Worm (Caenorhabditis elegans): ENCODE data around the gene srsx-6.

DNA sequence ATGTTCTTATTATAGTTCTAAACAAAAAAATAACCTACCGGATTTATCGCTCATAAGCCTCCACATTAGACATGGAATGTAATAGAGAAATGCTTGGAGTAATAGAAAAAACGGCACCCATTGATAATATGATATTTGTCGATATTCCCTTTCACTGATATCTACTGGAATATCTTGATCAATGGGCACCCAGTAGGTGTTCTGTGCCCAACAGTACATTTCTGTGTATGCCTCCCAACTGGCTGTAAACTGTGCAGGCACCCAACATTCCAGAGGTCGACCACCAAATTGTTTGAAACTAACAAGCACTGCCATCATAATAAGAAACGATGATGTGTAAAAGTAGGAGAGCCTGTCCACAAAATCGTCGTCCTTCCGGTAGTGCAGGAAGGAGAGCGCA is 37.5 kb downstream of the srsx-6 start:
- TF ChIP-seq sea-2 (GFP tag; optimal IDR thresholded peaks at IDR 0.05) (no peak), unc-62 (GFP tag; optimal IDR thresholded peaks at IDR 0.05) (no peak), mdl-1 (tag; optimal IDR thresholded peaks at IDR 0.05) (no peak), egl-27 (tag; optimal IDR thresholded peaks at IDR 0.05) (no peak), ceh-9 (tag; optimal IDR thresholded peaks at IDR 0.05) (no peak), ZK546.5 (tag; optimal IDR thresholded peaks at IDR 0.05) (no peak), skn-1 (tag; optimal IDR thresholded peaks at IDR 0.05) (no peak), ztf-4 (tag; optimal IDR thresholded peaks at IDR 0.05) (no peak), unc-39 (tag; optimal IDR thresholded peaks at IDR 0.05) (no peak), pqm-1 (tag; optimal IDR thresholded peaks at IDR 0.05) (no peak), ztf-11 (tag; optimal IDR thresholded peaks at IDR 0.05) (no peak)

Measured in whole organism, L3 larva.